Worm (Caenorhabditis elegans): ENCODE data around the gene alh-9.

alh-9 gene

ce11 chrIII:5845483-5845882 is 10.3 kb upstream of the alh-9 start (continued):
- TF ChIP-seq ZK546.5 (tag; optimal IDR thresholded peaks at IDR 0.05) (no peak), nhr-6 (tag; optimal IDR thresholded peaks at IDR 0.05) (peak; percentile 41), sma-9 (GFP tag; optimal IDR thresholded peaks at IDR 0.05) (peak; percentile 72), sma-9 (tag; optimal IDR thresholded peaks at IDR 0.05) (no peak), blmp-1 (tag; optimal IDR thresholded peaks at IDR 0.05; ENCODE audit: insufficient read depth) (no peak), nhr-12 (tag; optimal IDR thresholded peaks at IDR 0.05) (no peak), nhr-237 (tag; optimal IDR thresholded peaks at IDR 0.05) (no peak), fos-1 (tag; optimal IDR thresholded peaks at IDR 0.05) (no peak), crh-2 (tag; optimal IDR thresholded peaks at IDR 0.05) (peak; percentile 82), nhr-10 (tag; optimal IDR thresholded peaks at IDR 0.05) (no peak), snpc-4 (tag; optimal IDR thresholded peaks at IDR 0.05) (no peak), nhr-129 (tag; optimal IDR thresholded peaks at IDR 0.05) (peak; percentile 91), ama-1 (optimal IDR thresholded peaks at IDR 0.05) (no peak), ztf-11 (tag; optimal IDR thresholded peaks at IDR 0.05) (no peak), nhr-11 (tag; optimal IDR thresholded peaks at IDR 0.05) (no peak), ceh-16 (tag; optimal IDR thresholded peaks at IDR 0.05) (no peak), Y55F3AM.14 (GFP tag; optimal IDR thresholded peaks at IDR 0.05) (peak; percentile 71), elt-3 (tag; optimal IDR thresholded peaks at IDR 0.05) (no peak)

ce11 chrIII:5846412-5846811 is 9.4 kb upstream of the alh-9 start:
- TF ChIP-seq sma-9 (GFP tag; optimal IDR thresholded peaks at IDR 0.05) (peak; percentile 3), sma-9 (tag; optimal IDR thresholded peaks at IDR 0.05) (no peak), ceh-82 (tag; optimal IDR thresholded peaks at IDR 0.05) (no peak), nhr-11 (tag; optimal IDR thresholded peaks at IDR 0.05) (no peak), crh-2 (tag; optimal IDR thresholded peaks at IDR 0.05) (peak; percentile 7), unc-55 (GFP tag; optimal IDR thresholded peaks at IDR 0.05) (peak; percentile 30), C34F6.9 (tag; optimal IDR thresholded peaks at IDR 0.05) (peak; percentile 49)

- TF ChIP-seq ceh-16 (tag; optimal IDR thresholded peaks at IDR 0.05), result no peak
- no peak for TF ChIP-seq Y55F3AM.14 (GFP tag; optimal IDR thresholded peaks at IDR 0.05)
- no peak for TF ChIP-seq skn-1 (tag; optimal IDR thresholded peaks at IDR 0.05)
- no peak for TF ChIP-seq nhr-21 (tag; optimal IDR thresholded peaks at IDR 0.05)
- TF ChIP-seq ama-1 (optimal IDR thresholded peaks at IDR 0.05), result peak; percentile 53
- no peak for TF ChIP-seq R02D3.7 (tag; optimal IDR thresholded peaks at IDR 0.05)
- TF ChIP-seq lsy-2 (tag; optimal IDR thresholded peaks at IDR 0.05), result peak in 1 of 2 experiments; percentile 57
- peak; percentile 4 for TF ChIP-seq unc-55 (GFP tag; optimal IDR thresholded peaks at IDR 0.05)
- TF ChIP-seq elt-3 (tag; optimal IDR thresholded peaks at IDR 0.05), result no peak
- no peak for TF ChIP-seq mab-5 (tag; optimal IDR thresholded peaks at IDR 0.05)
- TF ChIP-seq blmp-1 (tag; optimal IDR thresholded peaks at IDR 0.05; ENCODE audit: insufficient read depth), result no peak
- TF ChIP-seq lin-39 (tag; optimal IDR thresholded peaks at IDR 0.05), result no peak
- TF ChIP-seq nhr-6 (tag; optimal IDR thresholded peaks at IDR 0.05), result no peak
- no peak for TF ChIP-seq crh-2 (tag; optimal IDR thresholded peaks at IDR 0.05)
- TF ChIP-seq ztf-4 (tag; optimal IDR thresholded peaks at IDR 0.05), result peak; percentile 81
- TF ChIP-seq egl-27 (tag; optimal IDR thresholded peaks at IDR 0.05), result no peak
- no peak for TF ChIP-seq ztf-1 (GFP tag; conservative IDR thresholded peaks at IDR 0.05)
- no peak for TF ChIP-seq lin-11 (tag; optimal IDR thresholded peaks at IDR 0.05)
- TF ChIP-seq ztf-11 (tag; optimal IDR thresholded peaks at IDR 0.05), result no peak
- no peak for TF ChIP-seq nhr-10 (tag; optimal IDR thresholded peaks at IDR 0.05)
- no peak for TF ChIP-seq alr-1 (tag; optimal IDR thresholded peaks at IDR 0.05)
- TF ChIP-seq C34F6.9 (tag; optimal IDR thresholded peaks at IDR 0.05), result peak; percentile 14
- TF ChIP-seq snpc-4 (tag; optimal IDR thresholded peaks at IDR 0.05), result no peak
- TF ChIP-seq sma-9 (GFP tag; optimal IDR thresholded peaks at IDR 0.05), result no peak
- no peak for TF ChIP-seq sma-9 (tag; optimal IDR thresholded peaks at IDR 0.05)
- no peak for TF ChIP-seq elt-1 (tag; optimal IDR thresholded peaks at IDR 0.05)
- no peak for TF ChIP-seq unc-62 (GFP tag; optimal IDR thresholded peaks at IDR 0.05)
- no peak for TF ChIP-seq ceh-82 (tag; optimal IDR thresholded peaks at IDR 0.05)
- TF ChIP-seq F13H6.1 (tag; optimal IDR thresholded peaks at IDR 0.05), result no peak
- peak; percentile 49 for TF ChIP-seq sma-3 (GFP tag; optimal IDR thresholded peaks at IDR 0.05)
- TF ChIP-seq nhr-23 (tag; optimal IDR thresholded peaks at IDR 0.05), result no peak
- no peak for TF ChIP-seq nhr-129 (tag; optimal IDR thresholded peaks at IDR 0.05)
- no peak for TF ChIP-seq nhr-11 (tag; optimal IDR thresholded peaks at IDR 0.05)
- TF ChIP-seq aly-2 (tag; optimal IDR thresholded peaks at IDR 0.05), result no peak
- no peak for TF ChIP-seq zag-1 (tag; optimal IDR thresholded peaks at IDR 0.05)
- TF ChIP-seq nhr-237 (tag; optimal IDR thresholded peaks at IDR 0.05), result no peak
- peak; percentile 8 for TF ChIP-seq lin-13 (GFP tag; optimal IDR thresholded peaks at IDR 0.05)
- no peak for TF ChIP-seq unc-39 (tag; optimal IDR thresholded peaks at IDR 0.05)
- no peak for TF ChIP-seq peb-1 (tag; optimal IDR thresholded peaks at IDR 0.05)
- peak; percentile 63 for TF ChIP-seq gmeb-1 (tag; optimal IDR thresholded peaks at IDR 0.05)
- no peak for TF ChIP-seq nhr-77 (tag; optimal IDR thresholded peaks at IDR 0.05)
- TF ChIP-seq ZK546.5 (tag; optimal IDR thresholded peaks at IDR 0.05), result no peak
- TF ChIP-seq fos-1 (tag; optimal IDR thresholded peaks at IDR 0.05), result no peak
- no peak for TF ChIP-seq nhr-12 (tag; optimal IDR thresholded peaks at IDR 0.05)
- TF ChIP-seq nhr-25 (tag; optimal IDR thresholded peaks at IDR 0.05), result no peak
- no peak for TF ChIP-seq mbf-1 (tag; optimal IDR thresholded peaks at IDR 0.05)
- no peak for TF ChIP-seq mdl-1 (tag; optimal IDR thresholded peaks at IDR 0.05)
- TF ChIP-seq dmd-4 (tag; optimal IDR thresholded peaks at IDR 0.05), result no peak
Observed at ce11 chrIII:5853240-5853639, 2.6 kb upstream of the alh-9 start, which contains the start of gene ddx-23. Gene ddx-23 (minus strand): TSS chrIII:5853269.

All from whole organism, L2 larva.